Fruit fly (Drosophila melanogaster): ENCODE results near the gene CG45081.

The CG45081 gene

DNA sequence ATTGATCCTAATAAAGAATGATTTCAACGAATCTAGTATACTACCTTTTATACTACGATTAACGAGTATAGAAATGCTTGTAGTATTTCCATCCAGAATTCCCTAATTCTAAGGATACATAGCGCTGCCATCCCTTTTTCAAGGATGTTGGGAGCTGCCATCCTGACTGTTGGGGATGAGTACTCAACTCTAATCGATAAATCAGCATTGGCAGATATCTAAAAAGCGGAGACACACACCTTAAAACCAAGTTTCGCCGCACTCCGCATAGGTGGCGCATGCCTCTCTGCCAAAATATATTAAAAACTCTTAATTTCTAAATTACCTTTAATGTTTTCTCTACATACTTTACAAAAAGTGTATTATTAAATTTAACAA lies 28.4 kb downstream of the CG45081 start, which contains the start of gene fal (continued):
- TF ChIP-seq CG11762 (GFP tag; optimal IDR thresholded peaks at IDR 0.05; ENCODE audit: insufficient read depth) (no peak), Ets96B (tag; optimal IDR thresholded peaks at IDR 0.05) (no peak)

DNA sequence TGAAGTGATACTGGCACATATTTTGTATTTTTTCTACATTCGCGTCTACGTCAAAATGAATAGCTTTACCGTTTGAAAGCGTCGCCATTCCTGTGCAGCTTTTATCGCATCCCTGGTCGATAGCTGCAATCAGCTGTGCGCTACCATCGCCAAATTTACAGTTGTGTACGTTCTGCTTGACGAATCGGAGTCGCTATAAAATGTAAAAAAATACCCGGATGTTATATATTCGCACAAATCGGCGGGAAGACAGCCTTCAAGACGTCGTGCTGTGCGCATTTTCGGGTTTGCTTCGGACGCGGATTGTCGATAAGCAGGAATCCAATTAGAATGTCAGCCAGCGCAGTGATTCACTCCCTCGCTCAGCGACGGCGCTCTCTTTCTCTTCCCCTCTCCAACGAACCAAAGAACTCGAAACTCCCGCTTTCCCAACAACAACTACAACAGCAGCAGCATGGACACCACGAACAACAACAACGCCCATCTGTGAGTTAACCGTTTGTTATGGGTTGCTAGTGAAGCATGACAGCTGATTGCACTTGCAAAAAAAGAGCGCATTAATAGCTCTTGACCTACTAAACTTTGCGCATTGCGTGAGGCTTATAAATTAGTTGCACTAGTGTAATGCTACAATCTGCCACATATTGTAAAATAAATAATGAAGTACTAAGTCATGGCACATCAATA lies 28.9 kb downstream of the CG45081 start:
- TF ChIP-seq Lpt (GFP tag; optimal IDR thresholded peaks at IDR 0.05) (peak; percentile 53), svp (GFP tag) (peak; percentile 80), CG6854 (GFP tag; optimal IDR thresholded peaks at IDR 0.05) (peak; percentile 43), CG6163 (GFP tag; IDR thresholded peaks at IDR 0.05) (peak; percentile 52; the same call in 2 of the 3 replicates), Eip75B (GFP tag; optimal IDR thresholded peaks at IDR 0.05) (peak; percentile 23), CG8632 (GFP tag; optimal IDR thresholded peaks at IDR 0.05) (peak; percentile 1), CG8319 (GFP tag; optimal IDR thresholded peaks at IDR 0.05) (no peak), Ets21C (GFP tag; optimal IDR thresholded peaks at IDR 0.05) (no peak), pdm3 (GFP tag; optimal IDR thresholded peaks at IDR 0.05) (no peak), CG1621 (tag; optimal IDR thresholded peaks at IDR 0.05) (no peak), CG6808 (GFP tag; optimal IDR thresholded peaks at IDR 0.05) (peak; percentile 41), CG11294 (GFP tag; IDR thresholded peaks at IDR 0.05) (no peak), CG9139 (GFP tag; optimal IDR thresholded peaks at IDR 0.05) (peak; percentile 34), spab (GFP tag; optimal IDR thresholded peaks at IDR 0.05) (peak; percentile 11), dsx (GFP tag; optimal IDR thresholded peaks at IDR 0.05; ENCODE audit: poor library complexity, severe bottlenecking) (peak; percentile 23), eg (GFP tag; IDR thresholded peaks at IDR 0.05) (peak; percentile 51; the same call in 1 of the 3 replicates), CG6276 (GFP tag; optimal IDR thresholded peaks at IDR 0.05) (peak; percentile 69), CG15336 (GFP tag; IDR thresholded peaks at IDR 0.05) (no peak), cyc (GFP tag; optimal IDR thresholded peaks at IDR 0.05) (no peak), CG16779 (tag; optimal IDR thresholded peaks at IDR 0.05) (peak; percentile 58)

DNA sequence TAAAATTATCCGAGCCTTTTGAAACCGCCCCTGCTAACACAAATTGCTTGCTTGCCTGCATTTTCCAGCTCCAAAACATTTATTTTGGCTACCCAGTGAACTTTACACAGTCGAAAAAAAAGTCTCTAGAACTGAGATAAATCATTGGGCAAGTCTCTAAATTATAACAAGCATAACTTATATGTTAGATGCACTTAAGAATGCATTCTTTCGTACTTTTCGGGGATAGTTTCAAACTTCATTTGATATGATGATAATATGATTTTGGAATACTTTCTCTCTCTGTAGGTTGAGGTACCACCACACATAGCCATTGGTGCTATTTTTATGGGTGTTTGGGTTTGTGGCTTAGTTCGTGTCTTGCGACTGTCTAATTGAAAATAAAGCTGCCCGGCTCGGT lies 49.0 kb downstream of the CG45081 start:
- peak; percentile 87 for TF ChIP-seq CG11294 (GFP tag; IDR thresholded peaks at IDR 0.05)
- peak; percentile 37 for TF ChIP-seq Eip75B (GFP tag; optimal IDR thresholded peaks at IDR 0.05)
- peak; percentile 65 for TF ChIP-seq CG10631 (GFP tag; optimal IDR thresholded peaks at IDR 0.05)
- no peak for TF ChIP-seq CG8319 (GFP tag; optimal IDR thresholded peaks at IDR 0.05)
- peak in 1 of 2 experiments; percentile 73 for TF ChIP-seq salr (GFP tag; optimal IDR thresholded peaks at IDR 0.05)
- TF ChIP-seq ss (GFP tag; optimal IDR thresholded peaks at IDR 0.05) = no peak
- TF ChIP-seq esn (GFP tag; optimal IDR thresholded peaks at IDR 0.05) = no peak
- peak; percentile 16 for TF ChIP-seq CG34406 (GFP tag; optimal IDR thresholded peaks at IDR 0.05)
- peak; percentile 91 for TF ChIP-seq Lpt (GFP tag; optimal IDR thresholded peaks at IDR 0.05)
- TF ChIP-seq Blimp-1 (GFP tag; optimal IDR thresholded peaks at IDR 0.05) = no peak
- TF ChIP-seq fd59A (GFP tag; optimal IDR thresholded peaks at IDR 0.05) = no peak
- TF ChIP-seq topi (GFP tag; optimal IDR thresholded peaks at IDR 0.05) = no peak
- TF ChIP-seq Sox102F (GFP tag; optimal IDR thresholded peaks at IDR 0.05) = no peak
- TF ChIP-seq svp (GFP tag) = peak; percentile 39
- TF ChIP-seq CG7368 (GFP tag; optimal IDR thresholded peaks at IDR 0.05) = peak; percentile 38
- no peak for TF ChIP-seq CG8632 (GFP tag; optimal IDR thresholded peaks at IDR 0.05)
- TF ChIP-seq net (GFP tag; optimal IDR thresholded peaks at IDR 0.05) = peak; percentile 78
- peak; percentile 94 for TF ChIP-seq CG6163 (GFP tag; IDR thresholded peaks at IDR 0.05)
- no peak for TF ChIP-seq CG1621 (tag; optimal IDR thresholded peaks at IDR 0.05)
- peak; percentile 71 for TF ChIP-seq achi (GFP tag; optimal IDR thresholded peaks at IDR 0.05)
- peak; percentile 38 for TF ChIP-seq CG16779 (tag; optimal IDR thresholded peaks at IDR 0.05)
- TF ChIP-seq CG11762 (GFP tag; optimal IDR thresholded peaks at IDR 0.05; ENCODE audit: insufficient read depth) = peak; percentile 31
- no peak for TF ChIP-seq CG10669 (GFP tag; optimal IDR thresholded peaks at IDR 0.05)
- TF ChIP-seq Sox15 (GFP tag; optimal IDR thresholded peaks at IDR 0.05) = no peak
- TF ChIP-seq spab (GFP tag; optimal IDR thresholded peaks at IDR 0.05) = no peak
- TF ChIP-seq OdsH (GFP tag; optimal IDR thresholded peaks at IDR 0.05) = peak; percentile 68
- TF ChIP-seq Gug (GFP tag; IDR thresholded peaks at IDR 0.05) = peak; percentile 83
- TF ChIP-seq Eip93F (GFP tag; optimal IDR thresholded peaks at IDR 0.05) = no peak
- TF ChIP-seq CG6792 (GFP tag; optimal IDR thresholded peaks at IDR 0.05) = no peak
- peak; percentile 65 for TF ChIP-seq CG4318 (GFP tag; optimal IDR thresholded peaks at IDR 0.05)
- TF ChIP-seq CG31627 (GFP tag; optimal IDR thresholded peaks at IDR 0.05) = peak; percentile 16
- TF ChIP-seq fkh (GFP tag; optimal IDR thresholded peaks at IDR 0.05) = no peak
- TF ChIP-seq Ets21C (GFP tag; optimal IDR thresholded peaks at IDR 0.05) = no peak
- peak; percentile 88 for TF ChIP-seq CG8119 (GFP tag; IDR thresholded peaks at IDR 0.05)
- TF ChIP-seq CG32006 (GFP tag; optimal IDR thresholded peaks at IDR 0.05) = peak; percentile 86
- TF ChIP-seq CG9139 (GFP tag; optimal IDR thresholded peaks at IDR 0.05) = no peak

Measured in whole organism, prepupa.